Worm (Caenorhabditis elegans) whole organism, early embryonic: ENCODE results near the gene smim-14.

Experiments used
- B0310.2 ChIP-seq: sonication (generic microtip); optimal IDR thresholded peaks from 2 replicates; lab custom pipeline; 2016; ENCODE audit warnings: mild to moderate bottlenecking, missing genetic modification characterization, missing compliant biosample characterization
- aly-1 ChIP-seq: sonication (generic microtip); optimal IDR thresholded peaks from 2 replicates; lab custom pipeline; 2016; ENCODE audit warnings: missing genetic modification characterization, missing compliant biosample characterization
- ama-1 ChIP-seq: fragments of 150-350 bp; optimal IDR thresholded peaks from 2 replicates; lab custom pipeline; 2014
- ceh-13 ChIP-seq: fragments of 200-800 bp; sonication (Bioruptor generic); optimal IDR thresholded peaks from 2 replicates; lab custom pipeline; 2018; ENCODE audit warnings: mild to moderate bottlenecking, missing genetic modification characterization, missing compliant biosample characterization
- ceh-36 ChIP-seq: sonication (generic microtip); optimal IDR thresholded peaks from 2 replicates; lab custom pipeline; 2016; ENCODE audit warnings: missing genetic modification characterization, inconsistent platforms, missing compliant biosample characterization
- ets-7 ChIP-seq: sonication (generic microtip); optimal IDR thresholded peaks from 2 replicates; lab custom pipeline; 2016; ENCODE audit warnings: missing genotype, missing genetic modification characterization, missing compliant biosample characterization
- flt-1 ChIP-seq: fragments of 200-800 bp; sonication (Bioruptor generic); IDR thresholded peaks from 2 replicates; pipeline ENCODE4 v1.3.6; 2022; ENCODE audit warnings: missing genetic modification characterization, missing compliant biosample characterization
- hmbx-1 ChIP-seq: sonication (generic microtip); optimal IDR thresholded peaks from 2 replicates; lab custom pipeline; 2016; ENCODE audit warnings: mild to moderate bottlenecking, missing genetic modification characterization, missing compliant biosample characterization
- hmg-4 ChIP-seq: fragments of 200-800 bp; sonication (Bioruptor generic); optimal IDR thresholded peaks from 2 replicates; lab custom pipeline; 2018; ENCODE audit warnings: mild to moderate bottlenecking, missing genetic modification characterization, missing compliant biosample characterization
- hnd-1 ChIP-seq: sonication (generic microtip); optimal IDR thresholded peaks from 2 replicates; lab custom pipeline; 2016; ENCODE audit warnings: missing genetic modification characterization, missing compliant biosample characterization
- pes-1 ChIP-seq: fragments of 200-800 bp; sonication (Bioruptor generic); IDR thresholded peaks from 2 replicates; pipeline ENCODE4 v1.3.6; 2022; ENCODE audit warnings: missing genetic modification reagents, missing genetic modification characterization, missing compliant biosample characterization
- scrt-1 ChIP-seq: fragments of 200-800 bp; sonication (Bioruptor generic); IDR thresholded peaks from 2 replicates; pipeline ENCODE4 v1.3.6; 2022; ENCODE audit warnings: missing genetic modification characterization, missing compliant biosample characterization
- sea-1 ChIP-seq: fragments of 200-800 bp; sonication (Bioruptor generic); conservative IDR thresholded peaks from 2 replicates; pipeline ENCODE4 v1.3.6; 2022; ENCODE audit warnings: missing genetic modification characterization, missing compliant biosample characterization
- tbx-11 ChIP-seq: fragments of 200-800 bp; sonication (Bioruptor generic); IDR thresholded peaks from 2 replicates; pipeline ENCODE4 v1.3.6; 2022; ENCODE audit warnings: missing genetic modification characterization, missing compliant biosample characterization
- tbx-37 ChIP-seq: fragments of 200-800 bp; sonication (Bioruptor generic); conservative IDR thresholded peaks from 2 replicates; pipeline ENCODE4 v1.3.6; 2022; ENCODE audit warnings: missing genetic modification reagents, missing genetic modification characterization, missing compliant biosample characterization
- tra-4 ChIP-seq: sonication (generic microtip); optimal IDR thresholded peaks from 2 replicates; lab custom pipeline; 2017; ENCODE audit warnings: missing genetic modification characterization, missing compliant biosample characterization

Gene smim-14

DNA sequence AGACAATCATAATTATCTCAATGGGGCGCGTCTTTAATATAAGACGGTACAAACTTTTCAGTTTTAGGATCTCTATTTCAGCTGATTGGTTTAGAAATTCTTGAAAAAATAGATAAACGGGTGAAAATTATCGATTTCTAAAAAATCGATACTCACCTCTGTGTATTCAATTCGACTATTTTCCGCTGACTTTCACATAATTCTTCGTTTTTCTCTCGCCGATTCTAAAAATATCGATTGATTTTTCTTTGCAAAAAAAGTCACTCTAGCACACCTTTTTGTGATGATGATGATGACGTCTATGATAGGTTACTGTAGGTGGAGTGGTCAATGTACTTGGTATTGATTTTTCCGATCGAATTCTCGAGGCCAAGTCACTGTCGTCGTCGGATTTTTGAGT, 39.8 kb downstream of the smim-14 start:
- TF ChIP-seq ceh-36 (tag; lab: Kevin White, UChicago) (no peak), ets-7 (tag; lab: Kevin White, UChicago) (no peak), B0310.2 (no peak), ama-1 (lab: Kevin White, UChicago) (no peak), hmbx-1 (tag; lab: Kevin White, UChicago) (no peak), hnd-1 (tag; lab: Kevin White, UChicago) (no peak)

DNA sequence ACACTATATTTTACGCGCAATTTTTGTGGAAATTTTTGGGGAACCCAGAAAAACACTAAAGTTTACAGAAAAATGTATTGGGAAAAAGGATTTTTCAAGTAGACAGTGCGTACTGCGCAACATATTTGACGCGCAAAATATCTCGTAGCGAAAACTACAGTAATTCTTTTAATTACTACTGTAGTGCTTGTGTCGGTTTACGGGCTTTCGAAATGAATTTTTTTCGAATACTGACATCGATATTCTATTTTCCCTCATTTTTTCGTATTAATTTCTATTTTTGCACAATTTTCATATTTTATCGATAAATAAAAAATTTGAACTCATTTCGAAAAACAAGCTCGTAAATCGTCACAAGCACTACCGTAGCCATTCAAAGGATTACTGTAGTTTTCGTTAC, 41.0 kb downstream of the smim-14 start:
- TF ChIP-seq ceh-36 (tag; lab: Kevin White, UChicago), result no peak

DNA sequence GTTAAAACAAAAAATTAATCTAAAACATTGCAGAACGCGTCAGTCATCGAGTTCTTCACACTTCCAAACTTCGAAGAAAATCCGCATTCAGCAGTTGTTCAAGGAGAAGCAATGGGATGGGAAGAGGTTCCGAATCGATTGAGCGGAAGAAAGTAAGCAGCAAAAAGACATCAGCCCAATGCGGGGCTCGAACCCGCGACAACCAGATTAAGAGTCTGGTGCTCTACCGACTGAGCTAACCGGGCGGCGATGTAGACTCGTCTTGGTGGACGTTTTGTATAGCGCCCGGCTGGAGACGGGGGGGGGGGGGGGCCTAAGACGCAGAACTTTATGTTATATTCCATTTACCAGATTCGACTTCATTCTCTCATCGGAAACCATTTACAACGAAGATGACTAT, 42.8 kb downstream of the smim-14 start:
- TF ChIP-seq scrt-1 (GFP tag; lab: Robert Waterston, UW) (0 out of 2 replicates have a peak, but pooled peaks have one; percentile 19), pes-1 (GFP tag; lab: Robert Waterston, UW) (0 out of 2 replicates have a peak, but pooled peaks have one; percentile 5), tbx-37 (GFP tag; lab: Robert Waterston, UW) (no peak)

DNA sequence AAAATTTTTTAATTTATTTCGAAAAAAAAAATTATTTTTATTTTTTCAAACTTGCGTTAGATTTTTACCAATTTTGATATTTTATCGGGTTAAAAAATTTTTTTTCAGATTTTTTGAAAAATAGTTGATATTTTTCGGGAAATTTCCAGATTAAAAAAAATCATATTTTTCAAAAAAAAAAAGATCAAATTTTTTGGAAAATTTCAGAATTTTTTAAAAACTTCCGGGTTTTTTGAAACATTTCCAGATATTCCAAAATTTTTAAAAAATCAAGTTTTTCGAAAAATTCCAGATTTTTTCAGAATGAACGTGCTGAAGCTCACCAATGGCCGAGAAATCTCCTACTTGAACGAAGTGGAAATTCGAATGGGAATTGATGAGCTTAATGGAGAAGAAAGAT, 44.1 kb downstream of the smim-14 start, which contains the start of gene metl-18:
Gene metl-18 (plus strand): TSS at position 301 of the 400 bp plus-strand sequence.
- TF ChIP-seq scrt-1 (GFP tag; lab: Robert Waterston, UW) (no peak), hmbx-1 (tag; lab: Kevin White, UChicago) (no peak), ets-7 (tag; lab: Kevin White, UChicago) (no peak), hmg-4 (no peak)

- TF ChIP-seq hmbx-1 (tag; lab: Kevin White, UChicago) (no peak), tbx-37 (GFP tag; lab: Robert Waterston, UW) (0 out of 2 replicates have a peak, but pooled peaks have one; percentile 4), sea-1 (GFP tag; lab: Robert Waterston, UW) (no peak), hnd-1 (tag; lab: Kevin White, UChicago) (no peak)
These were observed 45.6 kb downstream of the smim-14 start for ce11 chrIII:3423924-3424323.

DNA sequence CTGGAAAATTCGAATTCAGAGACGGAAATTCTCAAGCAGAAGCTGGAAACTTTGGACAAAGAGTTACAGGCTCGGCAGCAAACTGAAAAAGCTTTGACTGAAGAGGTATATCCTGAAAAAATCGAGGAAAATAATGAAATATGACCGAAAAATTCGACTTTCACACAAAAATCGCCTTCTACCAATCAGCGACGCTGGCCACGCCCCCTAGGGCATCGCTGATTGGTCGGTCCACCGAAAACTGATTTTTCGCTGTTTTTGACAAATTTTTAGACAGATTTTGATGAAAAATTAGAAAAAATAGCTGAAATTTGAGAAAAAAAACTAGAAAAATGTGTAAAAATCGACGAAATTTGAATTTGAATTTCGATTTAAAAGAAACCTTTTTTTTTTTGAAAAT, 50.6 kb downstream of the smim-14 start:
- TF ChIP-seq tra-4 (tag; lab: Kevin White, UChicago) (no peak), sea-1 (GFP tag; lab: Robert Waterston, UW) (no peak), aly-1 (tag; lab: Kevin White, UChicago) (no peak), pes-1 (GFP tag; lab: Robert Waterston, UW) (no peak), flt-1 (GFP tag; lab: Robert Waterston, UW) (no peak), tbx-37 (GFP tag; lab: Robert Waterston, UW) (no peak), scrt-1 (GFP tag; lab: Robert Waterston, UW) (no peak), ceh-13 (no peak), tbx-11 (GFP tag; lab: Robert Waterston, UW) (no peak)
